Worm (Caenorhabditis elegans) whole organism, mixed stage, embryonic: ENCODE results near the gene C02E7.8.

Source experiments
- pha-4 ChIP-seq: fragments of 150-350 bp; optimal IDR thresholded peaks from 2 replicates; lab custom pipeline; 2018; ENCODE audit warnings: missing biosample characterization, missing genetic modification reagents, missing genetic modification characterization
- tbx-8 ChIP-seq: fragments of 200-800 bp; sonication (Bioruptor generic); optimal IDR thresholded peaks from 2 replicates; lab custom pipeline; 2018; ENCODE audit warnings: mild to moderate bottlenecking, missing genetic modification characterization, moderate library complexity, missing compliant biosample characterization
- zip-8 ChIP-seq: fragments of 150-350 bp; optimal IDR thresholded peaks from 2 replicates; lab custom pipeline; 2014; ENCODE audit warnings: missing biosample characterization, missing genetic modification characterization

- no peak for TF ChIP-seq pha-4
- no peak for TF ChIP-seq tbx-8 (GFP tag; lab: Kevin White, UChicago)
- no peak for TF ChIP-seq zip-8
Measured at ce11 chrV:4922024-4922423, 1.4 kb upstream of the C02E7.8 start, which contains the start of gene srh-22.
